Worm (Caenorhabditis elegans) whole organism, L2 larva: Measurements from ENCODE around the gene cct-1.

Experiments used
- F13H6.1 ChIP-seq: sonication (generic microtip); optimal IDR thresholded peaks from 2 replicates; lab custom pipeline; 2016; ENCODE audit warnings: missing genetic modification characterization, missing compliant biosample characterization
- alr-1 ChIP-seq: fragments of 150-350 bp; optimal IDR thresholded peaks from 2 replicates; lab custom pipeline; 2014; ENCODE audit warnings: missing biosample characterization, missing genetic modification characterization
- aly-2 ChIP-seq: fragments of 150-350 bp; optimal IDR thresholded peaks from 2 replicates; lab custom pipeline; 2014; ENCODE audit warnings: missing biosample characterization, missing genetic modification characterization
- ama-1 ChIP-seq: fragments of 150-350 bp; optimal IDR thresholded peaks from 2 replicates; lab custom pipeline; 2018; ENCODE audit warnings: inconsistent platforms
- blmp-1 ChIP-seq: sonication (generic microtip); optimal IDR thresholded peaks from 2 replicates; lab custom pipeline; 2017; ENCODE audit warnings: missing genetic modification characterization, mild to moderate bottlenecking, missing compliant biosample characterization, antibody characterized with exemption, moderate library complexity; ENCODE audit not compliant: insufficient read depth
- dmd-4 ChIP-seq: sonication (generic microtip); optimal IDR thresholded peaks from 2 replicates; lab custom pipeline; 2017; ENCODE audit warnings: missing biosample characterization, missing genetic modification characterization
- mab-5 ChIP-seq: fragments of 150-350 bp; optimal IDR thresholded peaks from 2 replicates; lab custom pipeline; 2014; ENCODE audit warnings: missing biosample characterization, missing genetic modification characterization
- nhr-11 ChIP-seq: fragments of 150-350 bp; optimal IDR thresholded peaks from 2 replicates; lab custom pipeline; 2014; ENCODE audit warnings: missing biosample characterization, missing genetic modification characterization
- nhr-12 ChIP-seq: fragments of 150-350 bp; optimal IDR thresholded peaks from 2 replicates; lab custom pipeline; 2014; ENCODE audit warnings: missing biosample characterization, missing genetic modification characterization
- nhr-6 ChIP-seq: fragments of 150-350 bp; optimal IDR thresholded peaks from 2 replicates; lab custom pipeline; 2014; ENCODE audit warnings: missing biosample characterization, missing genetic modification characterization

The cct-1 gene

DNA sequence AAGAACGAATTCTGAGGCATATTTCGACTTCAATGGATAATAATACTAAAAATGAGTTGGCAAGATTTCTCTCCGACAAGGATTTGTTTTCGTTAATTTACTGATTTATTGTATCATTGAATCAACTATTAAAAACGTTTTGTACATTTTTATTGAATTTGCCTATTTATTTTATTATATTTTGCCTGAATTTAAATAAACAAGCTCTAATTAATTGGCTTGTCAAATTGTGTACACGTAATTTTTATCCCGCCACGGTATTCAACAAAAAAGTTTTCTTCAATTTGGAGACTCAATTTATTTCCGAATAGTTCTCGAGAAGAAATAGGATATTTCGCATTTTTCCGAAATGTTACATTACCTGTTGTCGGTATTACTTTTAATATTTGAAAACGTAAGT, 47.2 kb downstream of the cct-1 start, which contains the start of gene M110.7:
TSS of gene M110.7 (plus strand) at position 301 of the 400 bp plus-strand sequence.
- TF ChIP-seq F13H6.1 (tag; lab: Kevin White, UChicago) (no peak), dmd-4 (tag; lab: Kevin White, UChicago) (no peak), mab-5 (no peak), alr-1 (tag; lab: Kevin White, UChicago) (no peak), blmp-1 (tag; lab: Kevin White, UChicago) (no peak), nhr-6 (tag; lab: Kevin White, UChicago) (no peak), nhr-11 (tag; lab: Kevin White, UChicago) (no peak), nhr-12 (tag; lab: Kevin White, UChicago) (no peak), aly-2 (tag; lab: Kevin White, UChicago) (no peak), ama-1 (lab: Kevin White, UChicago) (no peak)
